Worm (Caenorhabditis elegans): ENCODE data around the gene F22B8.3.

ce11 chrV:16124739-16125138 lies 34.0 kb downstream of the F22B8.3 start, which contains the start of gene nhr-111:
- TF ChIP-seq dmd-9 (GFP tag; IDR thresholded peaks at IDR 0.05) (no peak), snpc-4 (tag; optimal IDR thresholded peaks at IDR 0.05) (no peak), snpc-1.2 (GFP tag; IDR thresholded peaks at IDR 0.05) (no peak), T26A8.4 (GFP tag; IDR thresholded peaks at IDR 0.05) (no peak)

Measured in whole organism, L4 larva.